Fruit fly (Drosophila melanogaster): ENCODE measurements around the gene CG14346.

The CG14346 gene

dm6 chr2L:1344071-1344470, 23.7 kb upstream of the CG14346 start, which contains the start of the genes CG33922 and Cdlc2:
CG33922 (minus strand) TSS chr2L:1344171.
Cdlc2 (plus strand) TSS chr2L:1344400.
- no peak for TF ChIP-seq Abd-B (GFP tag; optimal IDR thresholded peaks at IDR 0.05)
- TF ChIP-seq Hr3 (GFP tag; optimal IDR thresholded peaks at IDR 0.05), result no peak
- no peak for TF ChIP-seq CG17802 (tag; optimal IDR thresholded peaks at IDR 0.05)
- TF ChIP-seq CG9727 (GFP tag; optimal IDR thresholded peaks at IDR 0.05), result no peak
- TF ChIP-seq CG9932 (GFP tag; IDR thresholded peaks at IDR 0.05), result no peak
- no peak for TF ChIP-seq tin (GFP tag; optimal IDR thresholded peaks at IDR 0.05)
- TF ChIP-seq insv (GFP tag; optimal IDR thresholded peaks at IDR 0.05), result no peak
- TF ChIP-seq en (GFP tag; optimal IDR thresholded peaks at IDR 0.05), result no peak
- TF ChIP-seq D19A (tag; optimal IDR thresholded peaks at IDR 0.05), result no peak
- TF ChIP-seq ara (GFP tag; IDR thresholded peaks at IDR 0.05), result no peak
- no peak for TF ChIP-seq CG5953 (GFP tag; IDR thresholded peaks at IDR 0.05)
- no peak for TF ChIP-seq Kr (GFP tag; optimal IDR thresholded peaks at IDR 0.05)
- no peak for TF ChIP-seq CG7745 (tag; optimal IDR thresholded peaks at IDR 0.05)
- no peak for TF ChIP-seq Sox100B (GFP tag; optimal IDR thresholded peaks at IDR 0.05)
- no peak for TF ChIP-seq CG17359 (tag; optimal IDR thresholded peaks at IDR 0.05)
- TF ChIP-seq pita (GFP tag; optimal IDR thresholded peaks at IDR 0.05), result no peak
- TF ChIP-seq ttk (GFP tag; IDR thresholded peaks at IDR 0.05), result no peak
- no peak for TF ChIP-seq org-1 (GFP tag; optimal IDR thresholded peaks at IDR 0.05)
- TF ChIP-seq CG17186 (GFP tag; optimal IDR thresholded peaks at IDR 0.05), result no peak

- TF ChIP-seq CG12155 (GFP tag; optimal IDR thresholded peaks at IDR 0.05), result peak; percentile 50
- TF ChIP-seq CTCF (GFP tag; optimal IDR thresholded peaks at IDR 0.05), result peak; percentile 80
- TF ChIP-seq yki (optimal IDR thresholded peaks at IDR 0.05), result no peak
- TF ChIP-seq Trl (optimal IDR thresholded peaks at IDR 0.05), result peak; percentile 3 to 5
- TF ChIP-seq Trl (GFP tag; optimal IDR thresholded peaks at IDR 0.05), result no peak
- TF ChIP-seq ewg (GFP tag; optimal IDR thresholded peaks at IDR 0.05), result peak; percentile 90
Observed at dm6 chr2L:1346034-1346433, 21.8 kb upstream of the CG14346 start.

dm6 chr2L:1352768-1353167, 15.0 kb upstream of the CG14346 start, which contains the start of gene CG5556:
CG5556 (minus strand) TSS chr2L:1352868.
- TF ChIP-seq nerfin-2 (GFP tag; IDR thresholded peaks at IDR 0.05; ENCODE audit: partially characterized antibody), result no peak
- TF ChIP-seq Taf1 (GFP tag; IDR thresholded peaks at IDR 0.05), result no peak
- no peak for TF ChIP-seq CG1024 (GFP tag; IDR thresholded peaks at IDR 0.05)
- no peak for TF ChIP-seq zen2 (GFP tag; IDR thresholded peaks at IDR 0.05; ENCODE audit: partially characterized antibody)
- TF ChIP-seq crol (GFP tag; IDR thresholded peaks at IDR 0.05), result no peak
- no peak for TF ChIP-seq hbn (GFP tag; IDR thresholded peaks at IDR 0.05; ENCODE audit: partially characterized antibody)

dm6 chr2L:1354009-1354408, 13.8 kb upstream of the CG14346 start, which contains the start of gene CG5561:
CG5561 (minus strand) TSS chr2L:1354109.
- TF ChIP-seq Atf6 (GFP tag; IDR thresholded peaks at IDR 0.05) (no peak), CG11456 (GFP tag; IDR thresholded peaks at IDR 0.05) (no peak), wek (GFP tag; optimal IDR thresholded peaks at IDR 0.05) (no peak), CG12299 (tag; optimal IDR thresholded peaks at IDR 0.05) (no peak), CG17359 (tag; optimal IDR thresholded peaks at IDR 0.05) (no peak), phol (tag; optimal IDR thresholded peaks at IDR 0.05) (no peak), CG6813 (GFP tag; optimal IDR thresholded peaks at IDR 0.05) (no peak)

All from whole organism, embryonic.